Worm (Caenorhabditis elegans): ENCODE data around the gene Y40A1A.3.
"Not testable (repeated sequence)": the region's sequence is repeated elsewhere in the genome, so short reads cannot be mapped to it uniquely, and the experiment has no call there.

- TF ChIP-seq hlh-6 (tag; optimal IDR thresholded peaks at IDR 0.05); tbx-2 (tag; optimal IDR thresholded peaks at IDR 0.05); ama-1 (optimal IDR thresholded peaks at IDR 0.05); ztf-16 (tag; optimal IDR thresholded peaks at IDR 0.05); pha-2 (tag; optimal IDR thresholded peaks at IDR 0.05); ttx-3 (tag; optimal IDR thresholded peaks at IDR 0.05); dve-1 (tag; optimal IDR thresholded peaks at IDR 0.05); C38D4.7 (GFP tag; optimal IDR thresholded peaks at IDR 0.05); tbx-7 (tag; optimal IDR thresholded peaks at IDR 0.05); sox-4 (tag; optimal IDR thresholded peaks at IDR 0.05); T23F11.4 (GFP tag; optimal IDR thresholded peaks at IDR 0.05); nfya-1 (tag; optimal IDR thresholded peaks at IDR 0.05): not testable (repeated sequence)
These were observed 28.5 kb upstream of the Y40A1A.3 start, which contains the start of gene Y102A11A.2 for ce11 chrX:2026342-2026741.
